Worm (Caenorhabditis elegans): ENCODE data around the gene C02E7.7.
A peak's percentile ranks its signal among the peaks of the same experiment; 100 is the strongest.

Gene C02E7.7

DNA sequence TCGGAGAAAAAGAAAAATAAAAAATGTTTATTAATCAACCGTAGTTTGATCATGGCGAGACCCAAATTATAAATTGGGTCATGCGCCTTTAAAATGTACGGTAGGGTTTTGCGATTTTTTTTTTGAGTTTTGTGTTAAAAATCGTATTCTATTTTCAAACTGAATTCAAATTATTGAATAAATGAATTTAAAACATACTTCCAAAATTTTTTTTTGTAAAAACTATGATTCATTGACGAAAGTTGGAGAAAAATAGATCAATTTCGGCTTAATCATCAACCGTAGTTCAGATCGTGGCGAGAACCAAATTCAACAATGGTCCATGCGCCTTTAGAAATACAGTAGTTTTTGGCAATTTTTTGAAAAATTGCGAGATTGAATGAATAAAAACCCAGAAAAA is 45.2 kb upstream of the C02E7.7 start:
- TF ChIP-seq egl-27 (tag; optimal IDR thresholded peaks at IDR 0.05) (no peak), nhr-25 (tag; optimal IDR thresholded peaks at IDR 0.05) (no peak), snpc-4 (tag; optimal IDR thresholded peaks at IDR 0.05) (no peak), pha-4 (tag; optimal IDR thresholded peaks at IDR 0.05) (no peak), nhr-28 (tag; optimal IDR thresholded peaks at IDR 0.05) (no peak), lin-15B (tag; optimal IDR thresholded peaks at IDR 0.05) (no peak), tbx-2 (tag; optimal IDR thresholded peaks at IDR 0.05) (no peak), fkh-2 (tag; optimal IDR thresholded peaks at IDR 0.05) (no peak), zag-1 (tag; optimal IDR thresholded peaks at IDR 0.05) (no peak), nhr-12 (tag; optimal IDR thresholded peaks at IDR 0.05) (no peak), nhr-43 (tag; optimal IDR thresholded peaks at IDR 0.05; ENCODE audit: poor library complexity, severe bottlenecking) (no peak), egl-5 (tag; optimal IDR thresholded peaks at IDR 0.05) (no peak), ceh-82 (tag; optimal IDR thresholded peaks at IDR 0.05) (no peak)

DNA sequence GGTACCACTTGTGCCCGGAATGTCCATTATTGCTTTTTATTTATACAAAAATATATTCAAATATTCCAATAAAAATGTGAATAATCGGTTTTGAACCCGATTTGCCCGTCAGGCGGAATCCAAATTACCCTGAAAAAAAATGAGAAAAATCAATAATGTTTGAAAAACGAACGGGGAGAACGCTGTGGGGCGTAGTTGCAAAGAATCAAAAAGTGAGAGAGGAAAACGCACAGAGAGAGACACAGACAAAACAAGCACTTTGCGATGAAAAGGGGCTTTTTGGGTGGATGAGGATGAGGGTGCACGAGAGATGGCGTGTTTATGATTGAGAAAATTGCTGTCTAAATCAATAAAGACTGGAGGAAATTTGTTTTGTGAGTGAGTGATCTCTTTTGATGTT is 44.6 kb upstream of the C02E7.7 start, which contains the start of gene tam-1:
Gene tam-1 (minus strand): TSS at position 135 of the 400 bp plus-strand sequence.
- TF ChIP-seq daf-12 (tag; optimal IDR thresholded peaks at IDR 0.05) (no peak), hmg-11 (tag; optimal IDR thresholded peaks at IDR 0.05) (peak; percentile 5), egl-5 (tag; optimal IDR thresholded peaks at IDR 0.05) (peak; percentile 75), tbx-2 (tag; optimal IDR thresholded peaks at IDR 0.05) (no peak), lin-39 (tag; optimal IDR thresholded peaks at IDR 0.05) (peak; percentile 11), pha-4 (tag; optimal IDR thresholded peaks at IDR 0.05) (peak; percentile 32)

DNA sequence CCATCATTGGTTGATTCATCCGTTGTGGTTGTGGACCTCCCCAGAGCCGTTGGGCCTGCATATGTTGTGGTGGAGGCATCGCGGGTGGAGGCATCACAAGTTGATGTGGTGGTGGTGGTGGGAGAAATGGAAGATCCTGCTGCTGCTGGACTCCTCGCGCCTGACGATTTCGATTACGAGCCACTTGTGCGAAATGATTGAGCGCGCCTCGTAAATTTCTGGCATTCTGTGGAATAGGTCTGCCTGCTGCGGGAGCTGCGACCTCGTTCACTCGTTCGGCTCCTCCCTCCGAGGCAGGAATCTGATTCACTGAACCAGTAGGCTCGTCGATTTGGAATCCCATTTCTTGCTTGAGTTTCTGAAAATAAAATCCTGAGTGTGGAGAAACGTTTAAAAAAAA is 42.3 kb upstream of the C02E7.7 start:
- TF ChIP-seq unc-39 (tag; optimal IDR thresholded peaks at IDR 0.05) = no peak
- TF ChIP-seq nhr-77 (tag; optimal IDR thresholded peaks at IDR 0.05) = no peak
- TF ChIP-seq lin-15B (tag; optimal IDR thresholded peaks at IDR 0.05) = no peak
- TF ChIP-seq eor-1 (tag; optimal IDR thresholded peaks at IDR 0.05) = no peak
- TF ChIP-seq pha-4 (tag; optimal IDR thresholded peaks at IDR 0.05) = no peak
- no peak for TF ChIP-seq lin-39 (tag; optimal IDR thresholded peaks at IDR 0.05)
- TF ChIP-seq ceh-16 (tag; optimal IDR thresholded peaks at IDR 0.05) = no peak
- TF ChIP-seq ceh-9 (tag; optimal IDR thresholded peaks at IDR 0.05) = no peak
- TF ChIP-seq R02D3.7 (tag; optimal IDR thresholded peaks at IDR 0.05) = no peak
- TF ChIP-seq daf-12 (tag; optimal IDR thresholded peaks at IDR 0.05) = no peak
- TF ChIP-seq ztf-11 (tag; optimal IDR thresholded peaks at IDR 0.05) = no peak

DNA sequence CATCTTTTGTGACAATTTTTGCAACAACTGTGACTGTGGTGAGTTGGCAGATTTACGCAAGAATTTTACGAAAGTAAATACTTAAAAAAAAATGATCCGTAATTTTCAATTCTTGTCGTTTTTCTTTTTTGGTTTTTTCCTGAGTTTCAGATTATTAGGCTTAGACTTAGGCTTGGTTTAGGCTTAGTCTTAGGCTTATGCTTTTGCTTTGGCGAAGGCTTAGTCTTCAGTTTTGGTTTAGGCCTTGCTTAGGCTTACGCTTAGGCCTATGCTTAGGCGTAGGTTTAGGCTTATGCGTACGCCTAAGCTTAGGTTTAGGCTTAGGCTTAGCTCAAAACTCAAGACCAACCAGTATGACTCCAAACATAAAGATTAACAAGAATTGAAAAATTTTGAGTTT is 39.2 kb upstream of the C02E7.7 start:
- no peak for TF ChIP-seq nhr-77 (tag; optimal IDR thresholded peaks at IDR 0.05)
- TF ChIP-seq sea-2 (GFP tag; optimal IDR thresholded peaks at IDR 0.05) = no peak
- no peak for TF ChIP-seq elt-1 (tag; optimal IDR thresholded peaks at IDR 0.05)
- TF ChIP-seq zag-1 (tag; optimal IDR thresholded peaks at IDR 0.05) = no peak
- no peak for TF ChIP-seq egl-27 (tag; optimal IDR thresholded peaks at IDR 0.05)
- no peak for TF ChIP-seq egl-5 (tag; optimal IDR thresholded peaks at IDR 0.05)
- no peak for TF ChIP-seq unc-62 (GFP tag; optimal IDR thresholded peaks at IDR 0.05)
- TF ChIP-seq ceh-9 (tag; optimal IDR thresholded peaks at IDR 0.05) = no peak
- no peak for TF ChIP-seq ztf-4 (tag; optimal IDR thresholded peaks at IDR 0.05)
- TF ChIP-seq lin-15B (tag; optimal IDR thresholded peaks at IDR 0.05) = no peak
- TF ChIP-seq ceh-82 (tag; optimal IDR thresholded peaks at IDR 0.05) = no peak
- no peak for TF ChIP-seq daf-12 (tag; optimal IDR thresholded peaks at IDR 0.05)
- TF ChIP-seq mdl-1 (tag; optimal IDR thresholded peaks at IDR 0.05) = no peak
- no peak for TF ChIP-seq nhr-67 (tag; optimal IDR thresholded peaks at IDR 0.05)
- TF ChIP-seq pqm-1 (tag; optimal IDR thresholded peaks at IDR 0.05) = no peak
- TF ChIP-seq fkh-10 (GFP tag; optimal IDR thresholded peaks at IDR 0.05) = no peak
- no peak for TF ChIP-seq eor-1 (tag; optimal IDR thresholded peaks at IDR 0.05)
- TF ChIP-seq skn-1 (tag; optimal IDR thresholded peaks at IDR 0.05) = no peak
- no peak for TF ChIP-seq tbx-2 (tag; optimal IDR thresholded peaks at IDR 0.05)
- TF ChIP-seq nhr-76 (tag; optimal IDR thresholded peaks at IDR 0.05) = no peak

DNA sequence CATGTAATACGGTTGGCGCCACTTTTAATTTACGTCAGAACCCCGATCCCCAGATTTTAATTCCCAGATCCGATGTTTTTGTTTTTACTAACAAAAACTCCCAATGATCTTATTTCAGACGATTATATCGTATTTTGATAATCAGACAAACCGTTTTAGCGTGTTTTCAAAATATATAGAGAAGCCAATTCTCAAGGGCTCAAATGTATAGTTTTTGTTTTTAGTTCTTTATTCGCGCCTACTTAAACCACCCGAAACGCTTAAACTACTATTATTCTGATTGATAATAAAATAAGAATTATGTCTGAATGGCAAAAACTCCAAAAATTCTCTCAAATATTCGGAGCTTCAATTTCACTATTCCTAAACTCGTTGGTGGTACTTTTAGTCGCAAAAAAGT is 38.2 kb upstream of the C02E7.7 start, which contains the start of gene str-208:
Gene str-208 (plus strand): TSS at position 301 of the 400 bp plus-strand sequence.
- TF ChIP-seq ceh-9 (tag; optimal IDR thresholded peaks at IDR 0.05) (no peak), elt-2 (tag; optimal IDR thresholded peaks at IDR 0.05) (no peak), nhr-67 (tag; optimal IDR thresholded peaks at IDR 0.05) (no peak), ztf-11 (tag; optimal IDR thresholded peaks at IDR 0.05) (no peak), eor-1 (tag; optimal IDR thresholded peaks at IDR 0.05) (no peak), elt-1 (tag; optimal IDR thresholded peaks at IDR 0.05) (no peak), nhr-237 (tag; optimal IDR thresholded peaks at IDR 0.05) (no peak), lin-39 (tag; optimal IDR thresholded peaks at IDR 0.05) (no peak)
